Worm (Caenorhabditis elegans) whole organism, late embryonic: ENCODE measurements around the gene amt-1.
A peak's percentile ranks its signal among the peaks of the same experiment; 100 is the strongest.

Experiments used
- K02D7.2 ChIP-seq: sonication (generic microtip); optimal IDR thresholded peaks from 2 replicates; lab custom pipeline; 2017; ENCODE audit warnings: mild to moderate bottlenecking, missing genetic modification characterization, missing compliant biosample characterization
- ahr-1 ChIP-seq: sonication (generic microtip); optimal IDR thresholded peaks from 2 replicates; lab custom pipeline; 2016; ENCODE audit warnings: missing genetic modification characterization, missing compliant biosample characterization
- ama-1 ChIP-seq: fragments of 150-350 bp; optimal IDR thresholded peaks from 2 replicates; lab custom pipeline; 2014
- ceh-14 ChIP-seq: sonication (generic microtip); optimal IDR thresholded peaks from 2 replicates; lab custom pipeline; 2016; ENCODE audit warnings: missing genotype, missing genetic modification characterization, missing compliant biosample characterization
- ceh-19 ChIP-seq: fragments of 200-800 bp; sonication (Bioruptor generic); optimal IDR thresholded peaks from 2 replicates; lab custom pipeline; 2018; ENCODE audit warnings: mild to moderate bottlenecking, missing genetic modification characterization, missing compliant biosample characterization
- ceh-2 ChIP-seq: sonication (generic microtip); optimal IDR thresholded peaks from 2 replicates; lab custom pipeline; 2016; ENCODE audit warnings: missing genotype, missing genetic modification characterization, missing compliant biosample characterization
- ceh-22 ChIP-seq: sonication (generic microtip); optimal IDR thresholded peaks from 2 replicates; lab custom pipeline; 2017; ENCODE audit warnings: missing biosample characterization, missing genetic modification characterization
- ceh-31 ChIP-seq: sonication (generic microtip); optimal IDR thresholded peaks from 2 replicates; lab custom pipeline; 2016; ENCODE audit warnings: missing genetic modification characterization, missing compliant biosample characterization
- ceh-34 ChIP-seq: sonication (generic microtip); optimal IDR thresholded peaks from 2 replicates; lab custom pipeline; 2016; ENCODE audit warnings: mild to moderate bottlenecking, missing genetic modification characterization, missing compliant biosample characterization
- ceh-48 ChIP-seq: sonication (generic microtip); optimal IDR thresholded peaks from 2 replicates; lab custom pipeline; 2016; ENCODE audit warnings: missing genetic modification characterization, inconsistent platforms, missing compliant biosample characterization
- ceh-6 ChIP-seq: fragments of 200-800 bp; sonication (Bioruptor generic); optimal IDR thresholded peaks from 2 replicates; lab custom pipeline; 2018; ENCODE audit warnings: mild to moderate bottlenecking, missing genetic modification characterization, missing compliant biosample characterization
- ceh-9 ChIP-seq: sonication (generic microtip); optimal IDR thresholded peaks from 2 replicates; lab custom pipeline; 2016; ENCODE audit warnings: mild to moderate bottlenecking, missing genetic modification characterization, inconsistent platforms, missing compliant biosample characterization
- che-1 ChIP-seq: sonication (generic microtip); optimal IDR thresholded peaks from 2 replicates; lab custom pipeline; 2016; ENCODE audit warnings: mild to moderate bottlenecking, missing genetic modification characterization, missing compliant biosample characterization
- ets-4 ChIP-seq: sonication (generic microtip); optimal IDR thresholded peaks from 2 replicates; lab custom pipeline; 2016; ENCODE audit warnings: missing genetic modification characterization, missing compliant biosample characterization
- fkh-10 ChIP-seq: fragments of 150-350 bp; optimal IDR thresholded peaks from 2 replicates; lab custom pipeline; 2014; ENCODE audit warnings: missing biosample characterization, missing genetic modification reagents, missing genetic modification characterization
- hlh-15 ChIP-seq: sonication (generic microtip); optimal IDR thresholded peaks from 2 replicates; lab custom pipeline; 2016; ENCODE audit warnings: missing genetic modification characterization, missing compliant biosample characterization
- hlh-6 ChIP-seq: sonication (generic microtip); optimal IDR thresholded peaks from 2 replicates; lab custom pipeline; 2016; ENCODE audit warnings: missing genotype, missing genetic modification characterization, missing compliant biosample characterization
- nfya-1 ChIP-seq: sonication (generic microtip); optimal IDR thresholded peaks from 2 replicates; lab custom pipeline; 2017; ENCODE audit warnings: missing genetic modification characterization, mild to moderate bottlenecking, missing compliant biosample characterization, antibody characterized with exemption, moderate library complexity
- nhr-232 ChIP-seq: sonication (generic microtip); optimal IDR thresholded peaks from 2 replicates; lab custom pipeline; 2016; ENCODE audit warnings: missing genetic modification characterization, missing compliant biosample characterization
- npax-4 ChIP-seq: sonication (generic microtip); optimal IDR thresholded peaks from 2 replicates; lab custom pipeline; 2016; ENCODE audit warnings: missing genetic modification characterization, missing compliant biosample characterization
- pha-2 ChIP-seq: sonication (generic microtip); optimal IDR thresholded peaks from 2 replicates; lab custom pipeline; 2017; ENCODE audit warnings: mild to moderate bottlenecking, missing genetic modification characterization, missing compliant biosample characterization
- pha-4 ChIP-seq: fragments of 150-350 bp; optimal IDR thresholded peaks from 2 replicates; lab custom pipeline; 2018; ENCODE audit warnings: missing biosample characterization, missing genetic modification reagents, missing genetic modification characterization
- rnt-1 ChIP-seq: sonication (generic microtip); optimal IDR thresholded peaks from 2 replicates; lab custom pipeline; 2016; ENCODE audit warnings: missing genetic modification characterization, missing compliant biosample characterization
- sox-2 ChIP-seq: fragments of 200-800 bp; sonication (Bioruptor generic); IDR thresholded peaks from 2 replicates; pipeline ENCODE4 v1.3.6; 2022; ENCODE audit warnings: missing genetic modification reagents, missing genetic modification characterization, missing compliant biosample characterization
- syd-9 ChIP-seq: sonication (generic microtip); optimal IDR thresholded peaks from 2 replicates; lab custom pipeline; 2016; ENCODE audit warnings: mild to moderate bottlenecking, missing genetic modification characterization, moderate library complexity, missing compliant biosample characterization
- tbx-2 ChIP-seq: sonication (generic microtip); optimal IDR thresholded peaks from 2 replicates; lab custom pipeline; 2016; ENCODE audit warnings: missing genetic modification characterization, missing compliant biosample characterization
- tbx-7 ChIP-seq: sonication (generic microtip); optimal IDR thresholded peaks from 2 replicates; lab custom pipeline; 2016; ENCODE audit warnings: missing genotype, missing genetic modification characterization, missing compliant biosample characterization
- unc-42 ChIP-seq: sonication (generic microtip); optimal IDR thresholded peaks from 2 replicates; lab custom pipeline; 2016; ENCODE audit warnings: missing genotype, missing genetic modification characterization, missing compliant biosample characterization
- zip-5 ChIP-seq: sonication (generic microtip); optimal IDR thresholded peaks from 2 replicates; lab custom pipeline; 2016; ENCODE audit warnings: missing genetic modification characterization, missing compliant biosample characterization

amt-1 gene

ce11 chrX:4620019-4620418 is 48.8 kb downstream of the amt-1 start:
- TF ChIP-seq ceh-19 (GFP tag; lab: Kevin White, UChicago) (peak; percentile 23), ahr-1 (no peak), ceh-34 (tag; lab: Kevin White, UChicago) (peak; percentile 27), K02D7.2 (tag; lab: Kevin White, UChicago) (no peak), ceh-2 (no peak), ceh-14 (peak; percentile 83), unc-42 (tag; lab: Kevin White, UChicago) (peak; percentile 83), zip-5 (no peak), syd-9 (no peak), ceh-31 (peak; percentile 52), hlh-15 (tag; lab: Kevin White, UChicago) (no peak), che-1 (tag; lab: Kevin White, UChicago) (peak; percentile 7), ceh-6 (GFP tag; lab: Kevin White, UChicago) (no peak), pha-2 (tag; lab: Kevin White, UChicago) (no peak)
- TF ChIP-seq, all 69 proteins: peak for 6

ce11 chrX:4622024-4622423 is 50.8 kb downstream of the amt-1 start, which contains the start of gene C46C11.3:
Gene C46C11.3, plus strand, starts transcription at chrX:4622324.
- TF ChIP-seq ceh-48 (tag; lab: Kevin White, UChicago) = no peak
- TF ChIP-seq ceh-22 = no peak
- no peak for TF ChIP-seq ceh-9 (tag; lab: Kevin White, UChicago)
- no peak for TF ChIP-seq ets-4 (tag; lab: Kevin White, UChicago)
- no peak for TF ChIP-seq npax-4 (tag; lab: Kevin White, UChicago)
- TF ChIP-seq tbx-7 = no peak
- TF ChIP-seq nhr-232 (tag; lab: Kevin White, UChicago) = no peak
- no peak for TF ChIP-seq ama-1 (lab: Kevin White, UChicago)
- no peak for TF ChIP-seq rnt-1 (tag; lab: Kevin White, UChicago)
- no peak for TF ChIP-seq hlh-6 (tag; lab: Kevin White, UChicago)
- TF ChIP-seq sox-2 (GFP tag; lab: Robert Waterston, UW) = no peak
- TF ChIP-seq ceh-31 = no peak
- TF ChIP-seq fkh-10 (GFP tag; lab: Kevin White, UChicago) = no peak
- TF ChIP-seq hlh-15 (tag; lab: Kevin White, UChicago) = no peak
- TF ChIP-seq nfya-1 (tag; lab: Kevin White, UChicago) = no peak
- no peak for TF ChIP-seq pha-4 (tag; lab: Kevin White, UChicago)
- no peak for TF ChIP-seq tbx-2 (tag; lab: Kevin White, UChicago)
- TF ChIP-seq pha-2 (tag; lab: Kevin White, UChicago) = no peak
